Fruit fly (Drosophila melanogaster) whole organism, embryonic: Measurements from ENCODE around the gene CG9706.

Experiments used
- Abd-B ChIP-seq: fragments of 200-800 bp; sonication (Bioruptor generic); optimal IDR thresholded peaks from 2 replicates; lab custom pipeline; 2018; ENCODE audit warnings: missing biosample characterization, mild to moderate bottlenecking, missing genetic modification characterization, moderate library complexity
- Asciz ChIP-seq: fragments of 200-800 bp; sonication (Bioruptor generic); optimal IDR thresholded peaks from 2 replicates; lab custom pipeline; 2017; ENCODE audit warnings: missing biosample characterization, mild to moderate bottlenecking, missing genetic modification characterization, missing genetic modification reagents
- B-H1 ChIP-seq: fragments of 200-800 bp; sonication (Bioruptor generic); IDR thresholded peaks from 3 replicates; pipeline ENCODE4 v1.3.6; 2022; ENCODE audit warnings: missing biosample characterization, missing genetic modification characterization
- Bgb ChIP-seq: fragments of 200-800 bp; sonication (Bioruptor generic); IDR thresholded peaks from 2 replicates; pipeline ENCODE4 v1.3.6; 2022; ENCODE audit warnings: missing biosample characterization, missing genetic modification characterization; ENCODE audit not compliant: partially characterized antibody
- CG10366 ChIP-seq: fragments of 200-800 bp; sonication (Bioruptor generic); IDR thresholded peaks from 2 replicates; pipeline ENCODE4 v1.3.6; 2022; ENCODE audit warnings: missing biosample characterization, missing genetic modification characterization
- CG11695 ChIP-seq: fragments of 200-800 bp; sonication (Bioruptor generic); IDR thresholded peaks from 3 replicates; pipeline ENCODE4 v1.3.6; 2022; ENCODE audit warnings: missing biosample characterization, missing genetic modification characterization
- CG11723 ChIP-seq: fragments of 200-800 bp; sonication (Bioruptor generic); optimal IDR thresholded peaks from 2 replicates; lab custom pipeline; 2017; ENCODE audit warnings: missing biosample characterization, mild to moderate bottlenecking, missing genetic modification characterization
- CG12071 ChIP-seq: fragments of 200-800 bp; sonication (Bioruptor generic); optimal IDR thresholded peaks from 3 replicates; lab custom pipeline; 2018; ENCODE audit warnings: missing biosample characterization, mild to moderate bottlenecking, missing genetic modification characterization
- CG1529 ChIP-seq: fragments of 200-800 bp; sonication (Bioruptor generic); optimal IDR thresholded peaks from 3 replicates; lab custom pipeline; 2018; ENCODE audit warnings: missing biosample characterization, missing genetic modification characterization
- CG1647 ChIP-seq: fragments of 200-800 bp; sonication (Bioruptor generic); optimal IDR thresholded peaks from 3 replicates; lab custom pipeline; 2016; ENCODE audit warnings: missing biosample characterization, missing genetic modification characterization
- CG2199 ChIP-seq: fragments of 200-800 bp; sonication (Bioruptor generic); IDR thresholded peaks from 3 replicates; pipeline ENCODE4 v1.3.6; 2022; ENCODE audit warnings: missing biosample characterization, missing genetic modification characterization
- CG30403 ChIP-seq: fragments of 200-800 bp; sonication (Bioruptor generic); optimal IDR thresholded peaks from 3 replicates; lab custom pipeline; 2016; ENCODE audit warnings: missing biosample characterization, missing genetic modification characterization
- CG32772 ChIP-seq: fragments of 200-800 bp; sonication (Bioruptor generic); IDR thresholded peaks from 2 replicates; pipeline ENCODE4 v1.3.6; 2022; ENCODE audit warnings: missing biosample characterization, missing genetic modification characterization
- CG33213 ChIP-seq: fragments of 200-800 bp; sonication (Bioruptor generic); optimal IDR thresholded peaks from 3 replicates; lab custom pipeline; 2016; ENCODE audit warnings: missing biosample characterization, missing genetic modification characterization
- CG3407 ChIP-seq: fragments of 200-800 bp; sonication (Bioruptor generic); optimal IDR thresholded peaks from 2 replicates; lab custom pipeline; 2018; ENCODE audit warnings: missing biosample characterization, mild to moderate bottlenecking, missing genetic modification characterization
- CG4617 ChIP-seq: fragments of 200-800 bp; sonication (Bioruptor generic); optimal IDR thresholded peaks from 3 replicates; lab custom pipeline; 2016; ENCODE audit warnings: missing biosample characterization, missing genetic modification characterization, borderline replicate concordance
- CG6175 ChIP-seq: fragments of 200-800 bp; sonication (Bioruptor generic); IDR thresholded peaks from 3 replicates; pipeline ENCODE4 v1.3.6; 2022; ENCODE audit warnings: missing biosample characterization, missing genetic modification characterization
- CG7839 ChIP-seq: fragments of 200-800 bp; sonication (Bioruptor generic); optimal IDR thresholded peaks from 3 replicates; lab custom pipeline; 2018; ENCODE audit warnings: missing biosample characterization, mild to moderate bottlenecking, missing genetic modification characterization, moderate library complexity
- CG8924 ChIP-seq: fragments of 200-800 bp; optimal IDR thresholded peaks from 3 replicates; lab custom pipeline; 2019; ENCODE audit warnings: missing biosample characterization, mild to moderate bottlenecking, missing genetic modification characterization, moderate library complexity
- CG9727 ChIP-seq: fragments of 200-800 bp; sonication (Bioruptor generic); optimal IDR thresholded peaks from 3 replicates; lab custom pipeline; 2017; ENCODE audit warnings: missing biosample characterization, mild to moderate bottlenecking, missing genetic modification characterization
- CG9932 ChIP-seq: fragments of 200-800 bp; sonication (Bioruptor generic); IDR thresholded peaks from 2 replicates; pipeline ENCODE4 v1.3.6; 2022; ENCODE audit warnings: missing biosample characterization, missing genetic modification characterization
- Camta ChIP-seq: fragments of 200-800 bp; sonication (Bioruptor generic); optimal IDR thresholded peaks from 2 replicates; lab custom pipeline; 2016; ENCODE audit warnings: missing biosample characterization, missing genetic modification characterization
- CoRest ChIP-seq: fragments of 200-800 bp; sonication (Bioruptor generic); optimal IDR thresholded peaks from 3 replicates; lab custom pipeline; 2018; ENCODE audit warnings: missing biosample characterization, mild to moderate bottlenecking, missing genetic modification characterization, moderate library complexity
- Dbx ChIP-seq: fragments of 200-800 bp; sonication (Bioruptor generic); IDR thresholded peaks from 3 replicates; pipeline ENCODE4 v1.3.6; 2022; ENCODE audit warnings: missing biosample characterization, missing genetic modification characterization
- H2.0 ChIP-seq: fragments of 200-800 bp; sonication (Bioruptor generic); IDR thresholded peaks from 2 replicates; pipeline ENCODE4 v1.3.6; 2022; ENCODE audit warnings: missing biosample characterization, missing genetic modification characterization
- Hand ChIP-seq: fragments of 200-800 bp; sonication (Bioruptor generic); optimal IDR thresholded peaks from 2 replicates; lab custom pipeline; 2017; ENCODE audit warnings: mild to moderate bottlenecking, missing biosample characterization, missing genetic modification reagents, missing genetic modification characterization
- Hey ChIP-seq: fragments of 200-800 bp; sonication (Bioruptor generic); optimal IDR thresholded peaks from 3 replicates; lab custom pipeline; 2018; ENCODE audit warnings: missing biosample characterization, mild to moderate bottlenecking, missing genetic modification characterization
- HmgZ ChIP-seq: fragments of 200-800 bp; sonication (Bioruptor generic); optimal IDR thresholded peaks from 2 replicates; lab custom pipeline; 2018; ENCODE audit warnings: missing biosample characterization, mild to moderate bottlenecking, missing genetic modification characterization
- Hsf ChIP-seq: fragments of 200-800 bp; sonication (Bioruptor generic); optimal IDR thresholded peaks from 3 replicates; lab custom pipeline; 2016; ENCODE audit warnings: missing biosample characterization, missing genetic modification characterization
- Med ChIP-seq: fragments of 200-800 bp; sonication (Bioruptor generic); peaks from one replicate; lab custom pipeline; 2016; ENCODE audit warnings: missing biosample characterization, missing genetic modification characterization, mild to moderate bottlenecking, inconsistent platforms, moderate library complexity
- Vsx1 ChIP-seq: fragments of 200-800 bp; sonication (Bioruptor generic); optimal IDR thresholded peaks from 2 replicates; lab custom pipeline; 2017; ENCODE audit warnings: missing biosample characterization, mild to moderate bottlenecking, missing genetic modification characterization, missing genetic modification reagents
- ac ChIP-seq: fragments of 200-800 bp; sonication (Bioruptor generic); optimal IDR thresholded peaks from 3 replicates; lab custom pipeline; 2017; ENCODE audit warnings: missing biosample characterization, mild to moderate bottlenecking, missing genetic modification characterization
- al ChIP-seq: fragments of 200-800 bp; sonication (Bioruptor generic); IDR thresholded peaks from 2 replicates; pipeline ENCODE4 v1.3.6; 2022; ENCODE audit warnings: missing biosample characterization, missing genetic modification characterization
- amos ChIP-seq: fragments of 200-800 bp; sonication (Bioruptor generic); IDR thresholded peaks from 2 replicates; pipeline ENCODE4 v1.3.6; 2022; ENCODE audit warnings: missing biosample characterization, missing genetic modification characterization; ENCODE audit not compliant: partially characterized antibody
- az2 ChIP-seq: fragments of 200-800 bp; sonication (Bioruptor generic); optimal IDR thresholded peaks from 3 replicates; lab custom pipeline; 2016; ENCODE audit warnings: missing biosample characterization, missing genetic modification characterization
- bowl ChIP-seq: fragments of 200-800 bp; sonication (Bioruptor generic); IDR thresholded peaks from 2 replicates; pipeline ENCODE4 v1.3.6; 2022; ENCODE audit warnings: missing biosample characterization, missing genetic modification characterization
- dmrt11E ChIP-seq: fragments of 200-800 bp; sonication (Bioruptor generic); optimal IDR thresholded peaks from 3 replicates; lab custom pipeline; 2018; ENCODE audit warnings: missing biosample characterization, mild to moderate bottlenecking, missing genetic modification characterization, moderate library complexity
- exex ChIP-seq: fragments of 200-800 bp; sonication (Bioruptor generic); optimal IDR thresholded peaks from 4 replicates; lab custom pipeline; 2018; ENCODE audit warnings: missing biosample characterization, mild to moderate bottlenecking, missing genetic modification characterization, moderate library complexity
- gem ChIP-seq: fragments of 200-800 bp; sonication (Bioruptor generic); optimal IDR thresholded peaks from 2 replicates; lab custom pipeline; 2019; ENCODE audit warnings: missing biosample characterization, mild to moderate bottlenecking, missing genetic modification characterization, moderate library complexity
- lbe ChIP-seq: fragments of 200-800 bp; sonication (Bioruptor generic); optimal IDR thresholded peaks from 2 replicates; lab custom pipeline; 2016; ENCODE audit warnings: missing biosample characterization, mild to moderate bottlenecking, missing genetic modification characterization
- nmo ChIP-seq: fragments of 200-800 bp; sonication (Bioruptor generic); optimal IDR thresholded peaks from 2 replicates; lab custom pipeline; 2018; ENCODE audit warnings: missing biosample characterization, mild to moderate bottlenecking, missing genetic modification characterization, moderate library complexity
- nom ChIP-seq: fragments of 200-800 bp; sonication (Bioruptor generic); optimal IDR thresholded peaks from 2 replicates; lab custom pipeline; 2017; ENCODE audit warnings: missing biosample characterization, missing genetic modification characterization, mild to moderate bottlenecking, moderate library complexity, missing genetic modification reagents
- psq ChIP-seq: fragments of 200-800 bp; sonication (Bioruptor generic); optimal IDR thresholded peaks from 2 replicates; lab custom pipeline; 2017; ENCODE audit warnings: missing biosample characterization, missing genetic modification characterization
- pum ChIP-seq: fragments of 200-800 bp; sonication (Bioruptor generic); optimal IDR thresholded peaks from 2 replicates; lab custom pipeline; 2016; ENCODE audit warnings: missing biosample characterization, missing genetic modification characterization
- salm ChIP-seq: fragments of 200-800 bp; sonication (Bioruptor generic); optimal IDR thresholded peaks from 2 replicates; lab custom pipeline; 2018; ENCODE audit warnings: missing biosample characterization, mild to moderate bottlenecking, missing genetic modification characterization
- slou ChIP-seq: fragments of 200-800 bp; sonication (Bioruptor generic); optimal IDR thresholded peaks from 3 replicates; lab custom pipeline; 2016; ENCODE audit warnings: missing biosample characterization, missing genetic modification characterization
- tap ChIP-seq: fragments of 200-800 bp; optimal IDR thresholded peaks from 3 replicates; lab custom pipeline; 2019; ENCODE audit warnings: missing biosample characterization, mild to moderate bottlenecking, missing genetic modification characterization, moderate library complexity
- unpg ChIP-seq: fragments of 200-800 bp; sonication (Bioruptor generic); optimal IDR thresholded peaks from 3 replicates; lab custom pipeline; 2018; ENCODE audit warnings: missing biosample characterization, mild to moderate bottlenecking, missing genetic modification characterization, moderate library complexity
- zf30C ChIP-seq: fragments of 200-800 bp; sonication (Bioruptor generic); optimal IDR thresholded peaks from 3 replicates; lab custom pipeline; 2018; ENCODE audit warnings: missing biosample characterization, mild to moderate bottlenecking, missing genetic modification characterization
- zfh2 ChIP-seq: fragments of 200-800 bp; sonication (Bioruptor generic); optimal IDR thresholded peaks from 2 replicates; lab custom pipeline; 2016; ENCODE audit warnings: missing biosample characterization, missing genetic modification characterization

The CG9706 gene

dm6 chr3L:16806823-16807325, 24.1 kb downstream of the CG9706 start (continued):
- TF ChIP-seq al (0 out of 2 replicates have a peak, but pooled peaks have one; percentile 13), CG33213 (GFP tag; lab: Kevin White, UChicago) (no peak), Bgb (no peak), unpg (peak; percentile 56), bowl (GFP tag; lab: Robert Waterston, UW) (no peak), zfh2 (GFP tag; lab: Kevin White, UChicago) (no peak), Asciz (GFP tag; lab: Kevin White, UChicago) (peak; percentile 35), zf30C (GFP tag; lab: Kevin White, UChicago) (no peak), salm (tag; lab: Kevin White, UChicago) (peak; percentile 26), CG9932 (GFP tag; lab: Robert Waterston, UW) (peak; percentile 23), Vsx1 (GFP tag; lab: Kevin White, UChicago) (peak; percentile 42), Camta (GFP tag; lab: Kevin White, UChicago) (no peak), pum (no peak), CG32772 (no peak), HmgZ (tag; lab: Kevin White, UChicago) (peak; percentile 16), CG1529 (GFP tag; lab: Kevin White, UChicago) (peak; percentile 58), ac (GFP tag; lab: Kevin White, UChicago) (no peak), CoRest (tag; lab: Kevin White, UChicago) (peak; percentile 83), psq (GFP tag; lab: Kevin White, UChicago) (no peak), Med (peak; percentile 33), Hsf (peak; percentile 11), Hand (GFP tag; lab: Kevin White, UChicago) (peak; percentile 42), CG11695 (peak; percentile 56; the same call in 2 of the 3 replicates), nmo (GFP tag; lab: Kevin White, UChicago) (peak; percentile 70), CG12071 (GFP tag; lab: Kevin White, UChicago) (peak; percentile 23), Abd-B (peak; percentile 30), B-H1 (GFP tag; lab: Robert Waterston, UW) (peak; percentile 33; the same call in 2 of the 3 replicates), nom (GFP tag; lab: Kevin White, UChicago) (peak; percentile 70), CG4617 (GFP tag; lab: Kevin White, UChicago) (no peak), Hey (tag; lab: Kevin White, UChicago) (no peak), exex (no peak), gem (tag; lab: Kevin White, UChicago) (peak; percentile 85), CG9727 (peak; percentile 70), dmrt11E (tag; lab: Kevin White, UChicago) (peak; percentile 66), tap (tag; lab: Kevin White, UChicago) (peak; percentile 44), CG8924 (tag; lab: Kevin White, UChicago) (peak; percentile 75), CG6175 (GFP tag; lab: Robert Waterston, UW) (no peak), az2 (GFP tag; lab: Kevin White, UChicago) (peak; percentile 61), CG10366 (GFP tag; lab: Robert Waterston, UW) (peak; percentile 53), CG7839 (tag; lab: Kevin White, UChicago) (peak; percentile 76), slou (GFP tag; lab: Kevin White, UChicago) (peak; percentile 37), CG11723 (GFP tag; lab: Kevin White, UChicago) (peak; percentile 42), CG2199 (GFP tag; lab: Robert Waterston, UW) (no peak), lbe (GFP tag; lab: Kevin White, UChicago) (peak; percentile 5), H2.0 (GFP tag; lab: Robert Waterston, UW) (peak; percentile 9; the same call in 1 of the 2 replicates), amos (no peak), CG3407 (GFP tag; lab: Kevin White, UChicago) (peak; percentile 31), Dbx (GFP tag; lab: Robert Waterston, UW) (no peak), CG1647 (GFP tag; lab: Kevin White, UChicago) (no peak), CG30403 (peak; percentile 72)
